Fruit fly (Drosophila melanogaster): Measurements from ENCODE around the gene Wdr81.

Wdr81 gene

dm6 chr2L:12020735-12021134 is at the start of gene Wdr81:
TSS of gene Wdr81 (minus strand) at chr2L:12020960.
- no peak for TF ChIP-seq CG17806 (tag; optimal IDR thresholded peaks at IDR 0.05)
- no peak for TF ChIP-seq CG34367 (tag; optimal IDR thresholded peaks at IDR 0.05)
- no peak for TF ChIP-seq CG14655 (GFP tag; optimal IDR thresholded peaks at IDR 0.05)
- no peak for TF ChIP-seq CG15710 (tag; optimal IDR thresholded peaks at IDR 0.05)
- no peak for TF ChIP-seq rn (GFP tag; IDR thresholded peaks at IDR 0.05)
- no peak for TF ChIP-seq CG4496 (GFP tag; IDR thresholded peaks at IDR 0.05)
- no peak for TF ChIP-seq Snoo (tag; optimal IDR thresholded peaks at IDR 0.05)
- no peak for TF ChIP-seq Pif1A (GFP tag; optimal IDR thresholded peaks at IDR 0.05)
- no peak for TF ChIP-seq Ets98B (GFP tag; IDR thresholded peaks at IDR 0.05)
- no peak for TF ChIP-seq CG13204 (GFP tag; optimal IDR thresholded peaks at IDR 0.05)

- no peak for TF ChIP-seq CG9948 (tag; optimal IDR thresholded peaks at IDR 0.05)
- no peak; the same call in 2 of the 3 replicates for TF ChIP-seq CG4496 (GFP tag; IDR thresholded peaks at IDR 0.05)
- peak; percentile 79 for TF ChIP-seq EcR (GFP tag; optimal IDR thresholded peaks at IDR 0.05)
- no peak for TF ChIP-seq CG34367 (tag; optimal IDR thresholded peaks at IDR 0.05)
- TF ChIP-seq CG10348 (GFP tag; IDR thresholded peaks at IDR 0.05), result no peak
- TF ChIP-seq Pif1A (GFP tag; optimal IDR thresholded peaks at IDR 0.05), result no peak
Measured at dm6 chr2L:12066617-12067251, 46.0 kb upstream of the Wdr81 start, which contains the start of gene firl. TSS of gene firl (minus strand) at chr2L:12066775.

DNA sequence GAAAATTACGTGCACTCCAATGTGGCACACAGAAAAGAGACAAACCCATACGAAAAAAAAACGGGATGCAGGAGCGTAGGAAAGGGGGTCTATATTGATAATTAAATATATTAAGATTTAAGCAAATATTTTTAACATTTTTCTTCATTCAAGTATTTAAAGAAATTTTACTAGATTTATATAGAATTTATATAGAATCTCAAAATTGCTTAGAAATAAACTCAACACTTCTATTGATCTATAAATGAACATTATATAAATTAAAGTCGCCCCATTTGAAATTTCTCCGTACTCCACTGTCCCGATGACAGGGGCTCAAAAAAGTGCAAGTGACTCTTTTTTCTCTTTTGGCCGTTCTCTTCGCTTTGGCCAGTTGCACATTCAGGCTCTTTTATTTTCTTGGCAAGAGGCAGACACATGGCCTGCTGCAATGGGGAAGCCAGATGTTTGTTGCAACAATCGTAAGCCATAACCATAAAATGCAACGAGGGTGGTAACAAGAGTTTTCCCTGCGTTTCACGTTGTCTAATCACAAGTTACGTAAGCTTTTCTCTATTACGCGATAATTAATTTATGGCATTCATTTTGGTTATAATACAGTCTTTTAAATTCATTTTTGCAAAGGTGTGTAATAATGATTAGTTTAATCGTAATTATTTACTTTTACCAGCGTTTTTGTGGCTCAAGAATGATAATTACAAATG is 45.1 kb upstream of the Wdr81 start:
- TF ChIP-seq CG17806 (tag; optimal IDR thresholded peaks at IDR 0.05) (peak; percentile 94), CG10348 (GFP tag; IDR thresholded peaks at IDR 0.05) (peak; percentile 74), CG15710 (tag; optimal IDR thresholded peaks at IDR 0.05) (peak; percentile 94), rn (GFP tag; IDR thresholded peaks at IDR 0.05) (peak; percentile 88), CG4496 (GFP tag; IDR thresholded peaks at IDR 0.05) (peak; percentile 93), EcR (GFP tag; optimal IDR thresholded peaks at IDR 0.05) (no peak), CG14655 (GFP tag; optimal IDR thresholded peaks at IDR 0.05) (peak; percentile 99), fd96Ca (GFP tag; IDR thresholded peaks at IDR 0.05) (peak; percentile 84), CG9948 (tag; optimal IDR thresholded peaks at IDR 0.05) (peak; percentile 95), CG12605 (GFP tag; IDR thresholded peaks at IDR 0.05) (peak; percentile 94), gl (tag; optimal IDR thresholded peaks at IDR 0.05) (peak; percentile 50), Pif1B (GFP tag; optimal IDR thresholded peaks at IDR 0.05) (peak; percentile 91), CG8301 (tag; optimal IDR thresholded peaks at IDR 0.05) (peak; percentile 97), CG8159 (tag; optimal IDR thresholded peaks at IDR 0.05) (peak; percentile 95), Ets98B (GFP tag; IDR thresholded peaks at IDR 0.05) (peak; percentile 90), Snoo (tag; optimal IDR thresholded peaks at IDR 0.05) (peak; percentile 83), CG13204 (GFP tag; optimal IDR thresholded peaks at IDR 0.05) (no peak), D1 (tag; optimal IDR thresholded peaks at IDR 0.05) (peak; percentile 93), Pif1A (GFP tag; optimal IDR thresholded peaks at IDR 0.05) (peak; percentile 89), CG32121 (GFP tag; IDR thresholded peaks at IDR 0.05) (peak; percentile 96), CG34367 (tag; optimal IDR thresholded peaks at IDR 0.05) (peak; percentile 84)

DNA sequence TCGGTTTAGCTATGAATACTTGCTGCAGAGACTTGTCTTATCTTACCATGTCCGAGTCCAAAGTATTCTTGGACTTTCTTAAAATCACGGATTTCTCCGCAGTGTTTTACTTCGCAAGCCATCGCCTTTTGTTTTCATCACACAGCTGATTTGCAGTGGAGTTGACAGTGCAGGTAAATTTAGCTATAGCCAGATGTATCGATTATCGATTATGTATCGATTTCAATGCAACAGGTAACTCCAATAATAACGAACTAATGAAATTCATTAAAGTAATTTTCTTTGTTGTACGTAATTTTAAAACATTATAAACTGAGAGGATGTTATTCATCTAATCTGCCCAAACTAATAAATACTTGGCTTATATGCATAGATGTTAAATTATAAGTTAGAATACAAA is 42.3 kb upstream of the Wdr81 start, which contains the start of gene Rab3-GAP:
Gene Rab3-GAP (minus strand): TSS at position 150 of the 400 bp plus-strand sequence.
- TF ChIP-seq CG4496 (GFP tag; IDR thresholded peaks at IDR 0.05) (no peak), CG10348 (GFP tag; IDR thresholded peaks at IDR 0.05) (no peak), CG9948 (tag; optimal IDR thresholded peaks at IDR 0.05) (no peak), fd96Ca (GFP tag; IDR thresholded peaks at IDR 0.05) (no peak), Pif1A (GFP tag; optimal IDR thresholded peaks at IDR 0.05) (no peak), Snoo (tag; optimal IDR thresholded peaks at IDR 0.05) (no peak), Pif1B (GFP tag; optimal IDR thresholded peaks at IDR 0.05) (no peak), CG15710 (tag; optimal IDR thresholded peaks at IDR 0.05) (peak; percentile 15), CG34367 (tag; optimal IDR thresholded peaks at IDR 0.05) (no peak), Ets98B (GFP tag; IDR thresholded peaks at IDR 0.05) (peak; percentile 6; the same call in 1 of the 2 replicates), EcR (GFP tag; optimal IDR thresholded peaks at IDR 0.05) (no peak), D1 (tag; optimal IDR thresholded peaks at IDR 0.05) (no peak), CG13204 (GFP tag; optimal IDR thresholded peaks at IDR 0.05) (no peak), CG8159 (tag; optimal IDR thresholded peaks at IDR 0.05) (peak; percentile 25), CG32121 (GFP tag; IDR thresholded peaks at IDR 0.05) (no peak), gl (tag; optimal IDR thresholded peaks at IDR 0.05) (no peak), CG17806 (tag; optimal IDR thresholded peaks at IDR 0.05) (peak; percentile 7), CG14655 (GFP tag; optimal IDR thresholded peaks at IDR 0.05) (no peak), CG8301 (tag; optimal IDR thresholded peaks at IDR 0.05) (peak; percentile 15), CG12605 (GFP tag; IDR thresholded peaks at IDR 0.05) (peak; percentile 53), rn (GFP tag; IDR thresholded peaks at IDR 0.05) (no peak)

DNA sequence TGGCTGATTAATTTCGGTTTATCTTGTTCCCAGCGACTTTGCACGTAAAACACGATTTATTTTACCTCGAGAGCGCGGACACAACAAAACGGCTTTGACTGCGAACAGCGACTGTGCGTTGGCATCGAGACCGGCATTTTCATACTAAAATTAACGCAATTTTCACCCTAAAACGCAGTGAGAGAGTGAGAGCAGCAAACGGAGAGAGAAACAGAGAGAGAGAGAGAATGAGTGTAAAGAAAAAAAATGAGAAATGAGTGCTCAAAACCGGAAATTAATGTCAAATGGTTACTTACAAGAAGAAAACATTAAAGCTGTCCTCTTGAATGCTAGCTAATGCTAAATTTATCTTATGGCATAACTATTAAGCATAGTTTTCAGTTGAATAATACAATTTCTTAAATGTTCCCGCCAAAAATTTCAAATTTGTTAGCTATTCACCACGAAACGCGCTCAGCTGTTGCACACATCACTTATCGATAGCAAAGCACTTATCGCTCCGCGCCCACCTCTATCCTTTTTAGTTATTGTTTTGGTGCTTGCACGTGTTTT is 35.2 kb upstream of the Wdr81 start, which contains the start of the genes JhI-21, RpL7-like and CG34164:
Gene JhI-21 (minus strand): TSS at position 206 of the 552 bp plus-strand sequence.
Gene RpL7-like (plus strand): TSS at position 490 of the 552 bp plus-strand sequence.
Gene CG34164 (plus strand): TSS at position 512 of the 552 bp plus-strand sequence.
- TF ChIP-seq CG10348 (GFP tag; IDR thresholded peaks at IDR 0.05) (no peak), Ets98B (GFP tag; IDR thresholded peaks at IDR 0.05) (peak; percentile 19; the same call in 1 of the 2 replicates), CG12605 (GFP tag; IDR thresholded peaks at IDR 0.05) (peak; percentile 43; the same call in 1 of the 2 replicates), Snoo (tag; optimal IDR thresholded peaks at IDR 0.05) (peak; percentile 6), CG32121 (GFP tag; IDR thresholded peaks at IDR 0.05) (no peak)
